Worm (Caenorhabditis elegans): ENCODE data around the gene ptp-2.

The ptp-2 gene

DNA sequence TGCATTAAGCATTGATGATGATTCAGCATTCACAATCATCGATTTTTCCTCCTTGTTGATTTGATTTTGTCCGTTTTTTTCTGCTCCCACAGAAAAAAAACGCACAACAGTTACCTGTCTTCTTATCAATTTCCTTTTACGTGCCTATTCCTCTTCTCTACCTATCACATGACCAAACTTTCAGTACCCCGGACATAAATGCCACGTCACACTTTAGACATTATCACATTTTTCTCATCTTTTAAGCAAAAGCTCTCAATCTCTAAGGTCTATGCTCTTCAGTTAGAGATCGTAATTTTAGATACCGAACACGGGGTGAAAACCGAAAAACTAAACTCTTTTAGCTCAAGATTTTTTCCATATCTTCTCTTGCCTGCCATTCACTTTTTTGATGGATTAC lies 17.6 kb downstream of the ptp-2 start (continued):
- TF ChIP-seq set-16 (GFP tag; IDR thresholded peaks at IDR 0.05) (no peak), unc-130 (GFP tag; optimal IDR thresholded peaks at IDR 0.05) (no peak), nhr-42 (GFP tag; IDR thresholded peaks at IDR 0.05) (no peak), fkh-10 (GFP tag; optimal IDR thresholded peaks at IDR 0.05) (no peak), ZK337.2 (GFP tag; IDR thresholded peaks at IDR 0.05) (no peak), dmd-9 (GFP tag; IDR thresholded peaks at IDR 0.05) (no peak), nhr-41 (GFP tag; IDR thresholded peaks at IDR 0.05) (no peak), gei-8 (GFP tag; optimal IDR thresholded peaks at IDR 0.05) (no peak), ztf-7 (tag; optimal IDR thresholded peaks at IDR 0.05) (no peak), zip-2 (tag; optimal IDR thresholded peaks at IDR 0.05) (no peak), zfp-3 (GFP tag; conservative IDR thresholded peaks at IDR 0.05) (no peak; the same call in 1 of the 2 replicates), F26F4.8 (GFP tag; conservative IDR thresholded peaks at IDR 0.05) (no peak), zfp-2 (tag; optimal IDR thresholded peaks at IDR 0.05) (no peak), spr-3 (GFP tag; optimal IDR thresholded peaks at IDR 0.05) (no peak), nhr-102 (tag; optimal IDR thresholded peaks at IDR 0.05) (no peak), lin-1 (GFP tag; IDR thresholded peaks at IDR 0.05) (no peak), pqm-1 (tag; optimal IDR thresholded peaks at IDR 0.05) (peak; percentile 71), daf-19 (GFP tag; conservative IDR thresholded peaks at IDR 0.05) (no peak), ZK546.5 (tag; optimal IDR thresholded peaks at IDR 0.05) (no peak), skn-1 (tag; optimal IDR thresholded peaks at IDR 0.05) (no peak), hmg-1.1 (GFP tag; IDR thresholded peaks at IDR 0.05) (no peak), php-3 (GFP tag; IDR thresholded peaks at IDR 0.05) (peak; percentile 56; the same call in 1 of the 2 replicates), nhr-10 (tag; optimal IDR thresholded peaks at IDR 0.05) (no peak), egl-27 (tag; optimal IDR thresholded peaks at IDR 0.05) (no peak), lin-29 (GFP tag; IDR thresholded peaks at IDR 0.05) (no peak), attf-4 (tag; optimal IDR thresholded peaks at IDR 0.05) (no peak), T20F7.1 (GFP tag; optimal IDR thresholded peaks at IDR 0.05) (peak; percentile 31), ceh-32 (tag; optimal IDR thresholded peaks at IDR 0.05; ENCODE audit: poor library complexity) (no peak), nhr-77 (tag; optimal IDR thresholded peaks at IDR 0.05) (peak; percentile 73), nhr-28 (tag; optimal IDR thresholded peaks at IDR 0.05) (peak; percentile 64), lim-7 (GFP tag; IDR thresholded peaks at IDR 0.05) (no peak), spr-1 (tag; optimal IDR thresholded peaks at IDR 0.05) (no peak), F10B5.3 (tag; optimal IDR thresholded peaks at IDR 0.05) (no peak), fos-1 (tag; optimal IDR thresholded peaks at IDR 0.05) (no peak), ama-1 (optimal IDR thresholded peaks at IDR 0.05) (no peak), arid-1 (GFP tag; conservative IDR thresholded peaks at IDR 0.05) (no peak), mes-2 (tag; optimal IDR thresholded peaks at IDR 0.05; ENCODE audit: poor library complexity, severe bottlenecking) (peak; percentile 22), aha-1 (tag) (no peak), rbr-2 (tag; optimal IDR thresholded peaks at IDR 0.05) (no peak), F44E2.7 (GFP tag; IDR thresholded peaks at IDR 0.05) (no peak), cey-2 (tag; optimal IDR thresholded peaks at IDR 0.05; ENCODE audit: borderline replicate concordance, insufficient read depth) (no peak), ces-1 (GFP tag; optimal IDR thresholded peaks at IDR 0.05) (no peak), T26A8.4 (GFP tag; IDR thresholded peaks at IDR 0.05) (no peak), vab-7 (GFP tag; IDR thresholded peaks at IDR 0.05) (no peak), Y5F2A.4 (GFP tag; optimal IDR thresholded peaks at IDR 0.05) (no peak), saeg-2 (GFP tag; IDR thresholded peaks at IDR 0.05) (no peak), sdz-12 (GFP tag; optimal IDR thresholded peaks at IDR 0.05) (no peak), Y105C5A.15 (GFP tag; IDR thresholded peaks at IDR 0.05) (no peak), daf-8 (GFP tag; IDR thresholded peaks at IDR 0.05) (no peak), nhr-6 (tag; optimal IDR thresholded peaks at IDR 0.05) (no peak), ceh-44 (GFP tag; IDR thresholded peaks at IDR 0.05) (no peak), lsy-2 (tag; optimal IDR thresholded peaks at IDR 0.05) (peak in 1 of 2 experiments; percentile 47), nhr-11 (tag; optimal IDR thresholded peaks at IDR 0.05) (no peak)
